Worm (Caenorhabditis elegans): ENCODE results near the gene K07F5.17.

Gene K07F5.17

ce11 chrIV:9803544-9803943 lies 38.6 kb upstream of the K07F5.17 start:
- TF ChIP-seq nhr-21 (tag; optimal IDR thresholded peaks at IDR 0.05), result peak; percentile 9
- peak; percentile 60 for TF ChIP-seq sma-3 (GFP tag; optimal IDR thresholded peaks at IDR 0.05)
- TF ChIP-seq nhr-6 (tag; optimal IDR thresholded peaks at IDR 0.05), result peak; percentile 8
- peak; percentile 79 for TF ChIP-seq F13H6.1 (tag; optimal IDR thresholded peaks at IDR 0.05)
- TF ChIP-seq nhr-129 (tag; optimal IDR thresholded peaks at IDR 0.05), result peak; percentile 62
- TF ChIP-seq gmeb-1 (tag; optimal IDR thresholded peaks at IDR 0.05), result peak; percentile 52
- peak; percentile 88 for TF ChIP-seq sma-9 (GFP tag; optimal IDR thresholded peaks at IDR 0.05)
- TF ChIP-seq sma-9 (tag; optimal IDR thresholded peaks at IDR 0.05), result no peak
- no peak for TF ChIP-seq nhr-10 (tag; optimal IDR thresholded peaks at IDR 0.05)
- no peak for TF ChIP-seq Y55F3AM.14 (GFP tag; optimal IDR thresholded peaks at IDR 0.05)
- peak; percentile 65 for TF ChIP-seq nhr-25 (tag; optimal IDR thresholded peaks at IDR 0.05)
- peak; percentile 85 for TF ChIP-seq fos-1 (tag; optimal IDR thresholded peaks at IDR 0.05)
- TF ChIP-seq crh-2 (tag; optimal IDR thresholded peaks at IDR 0.05), result peak; percentile 81
- TF ChIP-seq elt-1 (tag; optimal IDR thresholded peaks at IDR 0.05), result no peak
- no peak for TF ChIP-seq ztf-4 (tag; optimal IDR thresholded peaks at IDR 0.05)
- TF ChIP-seq unc-55 (GFP tag; optimal IDR thresholded peaks at IDR 0.05), result no peak
- TF ChIP-seq nhr-237 (tag; optimal IDR thresholded peaks at IDR 0.05), result no peak
- peak; percentile 58 for TF ChIP-seq C34F6.9 (tag; optimal IDR thresholded peaks at IDR 0.05)
- TF ChIP-seq nhr-77 (tag; optimal IDR thresholded peaks at IDR 0.05), result no peak
- TF ChIP-seq blmp-1 (tag; optimal IDR thresholded peaks at IDR 0.05; ENCODE audit: insufficient read depth), result peak; percentile 37
- TF ChIP-seq mdl-1 (tag; optimal IDR thresholded peaks at IDR 0.05), result peak in 1 of 2 experiments; percentile 28
- peak; percentile 51 for TF ChIP-seq lin-13 (GFP tag; optimal IDR thresholded peaks at IDR 0.05)
- peak in 1 of 2 experiments; percentile 67 for TF ChIP-seq lsy-2 (tag; optimal IDR thresholded peaks at IDR 0.05)
- TF ChIP-seq mab-5 (tag; optimal IDR thresholded peaks at IDR 0.05), result peak; percentile 16
- no peak for TF ChIP-seq unc-62 (GFP tag; optimal IDR thresholded peaks at IDR 0.05)
- peak; percentile 22 for TF ChIP-seq egl-27 (tag; optimal IDR thresholded peaks at IDR 0.05)

ce11 chrIV:9810633-9811032 lies 31.5 kb upstream of the K07F5.17 start, which contains the start of gene dct-15:
Gene dct-15, minus strand, starts transcription at chrIV:9810733.
- TF ChIP-seq ceh-82 (tag; optimal IDR thresholded peaks at IDR 0.05) (no peak), gmeb-1 (tag; optimal IDR thresholded peaks at IDR 0.05) (no peak), fos-1 (tag; optimal IDR thresholded peaks at IDR 0.05) (no peak)

- TF ChIP-seq nhr-25 (tag; optimal IDR thresholded peaks at IDR 0.05) (no peak), unc-55 (GFP tag; optimal IDR thresholded peaks at IDR 0.05) (no peak), blmp-1 (tag; optimal IDR thresholded peaks at IDR 0.05; ENCODE audit: insufficient read depth) (no peak), peb-1 (tag; optimal IDR thresholded peaks at IDR 0.05) (no peak), sem-4 (tag; optimal IDR thresholded peaks at IDR 0.05) (no peak), ceh-16 (tag; optimal IDR thresholded peaks at IDR 0.05) (no peak), snpc-4 (tag; optimal IDR thresholded peaks at IDR 0.05) (no peak), nhr-21 (tag; optimal IDR thresholded peaks at IDR 0.05) (no peak), elt-1 (tag; optimal IDR thresholded peaks at IDR 0.05) (no peak), sma-3 (GFP tag; optimal IDR thresholded peaks at IDR 0.05) (no peak), crh-2 (tag; optimal IDR thresholded peaks at IDR 0.05) (no peak), fos-1 (tag; optimal IDR thresholded peaks at IDR 0.05) (no peak)
Observed at ce11 chrIV:9811487-9811886, 30.7 kb upstream of the K07F5.17 start.

- TF ChIP-seq ztf-1 (GFP tag; conservative IDR thresholded peaks at IDR 0.05) (no peak), gmeb-1 (tag; optimal IDR thresholded peaks at IDR 0.05) (no peak), alr-1 (tag; optimal IDR thresholded peaks at IDR 0.05) (no peak), Y55F3AM.14 (GFP tag; optimal IDR thresholded peaks at IDR 0.05) (no peak), elt-1 (tag; optimal IDR thresholded peaks at IDR 0.05) (no peak), ZK546.5 (tag; optimal IDR thresholded peaks at IDR 0.05) (no peak), skn-1 (tag; optimal IDR thresholded peaks at IDR 0.05) (no peak), sem-4 (tag; optimal IDR thresholded peaks at IDR 0.05) (no peak), elt-3 (tag; optimal IDR thresholded peaks at IDR 0.05) (no peak), unc-62 (GFP tag; optimal IDR thresholded peaks at IDR 0.05) (no peak), lsy-2 (tag; optimal IDR thresholded peaks at IDR 0.05) (no peak), ztf-4 (tag; optimal IDR thresholded peaks at IDR 0.05) (no peak), nhr-77 (tag; optimal IDR thresholded peaks at IDR 0.05) (no peak), F13H6.1 (tag; optimal IDR thresholded peaks at IDR 0.05) (no peak), nhr-12 (tag; optimal IDR thresholded peaks at IDR 0.05) (no peak)
Observed at ce11 chrIV:9815432-9815831, 26.7 kb upstream of the K07F5.17 start, which contains the start of gene egl-20. Gene egl-20, minus strand, starts transcription at chrIV:9815532.
